Fruit fly (Drosophila melanogaster) whole organism, wandering third instar larva: ENCODE data around the gene CG44001.

Experiments used
- Abd-B ChIP-seq: fragments of >200 bp; optimal IDR thresholded peaks from 2 replicates; lab custom pipeline; 2017; ENCODE audit warnings: missing biosample characterization, missing genetic modification characterization
- OdsH ChIP-seq: fragments of 200-800 bp; sonication (Bioruptor generic); optimal IDR thresholded peaks from 2 replicates; lab custom pipeline; 2016; ENCODE audit warnings: missing biosample characterization, mild to moderate bottlenecking, missing genetic modification characterization
- Rel ChIP-seq, 2 experiments: fragments of 200-800 bp; sonication (Bioruptor generic) in 1 of 2; optimal IDR thresholded peaks; 2 replicates in 1 of 2; 3 replicates in 1 of 2; lab custom pipeline; 2016 to 2019; ENCODE audit warnings: mild to moderate bottlenecking in 2 of 2, missing biosample characterization in 2 of 2, missing genetic modification characterization in 2 of 2, moderate library complexity in 1 of 2
- dmrt93B ChIP-seq: fragments of 200-800 bp; sonication (Bioruptor generic); optimal IDR thresholded peaks from 2 replicates; lab custom pipeline; 2018; ENCODE audit warnings: missing biosample characterization, mild to moderate bottlenecking, missing genetic modification characterization
- dsf ChIP-seq: sonication (Bioruptor generic); optimal IDR thresholded peaks from 2 replicates; lab custom pipeline; 2016; ENCODE audit warnings: missing biosample characterization, missing genetic modification characterization, borderline replicate concordance
- lola ChIP-seq: fragments of >200 bp; optimal IDR thresholded peaks from 2 replicates; lab custom pipeline; 2017; ENCODE audit warnings: missing biosample characterization, missing genetic modification characterization
- tai ChIP-seq: sonication (Bioruptor generic); optimal IDR thresholded peaks from 2 replicates; lab custom pipeline; 2016; ENCODE audit warnings: missing biosample characterization, missing genetic modification characterization

dm6 chr2L:5027321-5028069, 15.6 kb upstream of the CG44001 start:
- TF ChIP-seq lola (GFP tag; lab: Kevin White, UChicago) (no peak), OdsH (no peak), Rel (GFP tag; optimal IDR thresholded peaks at IDR 0.05; lab: Kevin White, UChicago) (no peak), Rel (tag; optimal IDR thresholded peaks at IDR 0.05; lab: Kevin White, UChicago) (peak; percentile 10), dmrt93B (GFP tag; lab: Kevin White, UChicago) (no peak), tai (no peak), dsf (GFP tag; lab: Kevin White, UChicago) (no peak), Abd-B (GFP tag; lab: Kevin White, UChicago) (no peak)
